Worm (Caenorhabditis elegans): ENCODE data around the gene Y51H4A.935.

DNA sequence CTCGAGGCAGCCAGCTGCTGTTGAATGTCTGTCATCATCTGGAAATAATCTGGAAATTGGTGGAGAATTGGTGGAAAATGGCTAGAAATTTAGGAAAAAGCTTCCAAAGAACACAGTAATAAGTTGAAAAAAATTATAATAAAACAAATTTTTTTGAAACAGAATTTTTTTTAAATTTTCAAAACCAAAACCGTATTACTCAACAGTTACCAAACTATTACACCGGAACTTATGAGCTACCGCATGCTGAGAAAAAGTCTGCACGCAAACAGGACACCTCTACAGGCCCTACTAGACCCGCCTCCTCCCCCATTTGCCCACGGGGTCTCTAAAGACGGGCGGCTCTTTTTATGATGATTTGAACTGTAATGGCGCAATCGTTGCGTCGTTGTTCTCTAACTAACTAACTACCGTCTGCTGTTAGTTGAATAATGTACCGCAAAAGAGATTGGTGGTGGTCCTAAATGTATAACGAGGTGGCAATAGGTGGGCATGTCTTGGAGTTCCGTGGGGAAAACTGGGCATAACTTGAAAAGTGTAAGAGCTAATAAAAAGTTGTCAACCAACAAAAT, 1.3 kb downstream of the Y51H4A.935 start, which contains the start of gene zip-7:
- TF ChIP-seq cnd-1 (tag; optimal IDR thresholded peaks at IDR 0.05) (no peak), nhr-12 (tag; optimal IDR thresholded peaks at IDR 0.05) (no peak)
